Worm (Caenorhabditis elegans): ENCODE measurements around the gene mrps-18.C.

mrps-18.C gene

DNA sequence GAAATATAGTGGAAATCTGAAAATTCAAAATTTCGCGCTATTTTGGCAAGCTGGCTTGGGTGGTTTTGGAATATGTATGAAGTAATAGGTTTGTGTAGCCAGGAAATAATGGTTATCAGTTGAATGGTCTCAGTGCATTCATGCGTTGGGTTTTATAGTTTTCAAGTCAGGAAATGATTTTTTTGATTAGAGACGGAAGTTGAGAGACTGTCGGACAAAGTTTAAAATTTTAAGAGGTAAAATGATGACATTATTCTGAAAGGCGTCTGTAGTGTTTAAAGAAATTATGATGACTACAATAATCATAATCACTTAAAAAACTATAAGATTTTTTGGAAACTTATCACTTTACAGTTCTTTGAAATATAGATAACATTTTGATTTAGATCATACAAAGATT is 34.5 kb upstream of the mrps-18.C start, which contains the start of gene C18H9.6:
Gene C18H9.6, minus strand, starts transcription at position 129 of the 400 bp plus-strand sequence.
- TF ChIP-seq ztf-18 (tag; optimal IDR thresholded peaks at IDR 0.05) (no peak), nhr-80 (tag; optimal IDR thresholded peaks at IDR 0.05) (peak; percentile 86), F37B4.10 (GFP tag; IDR thresholded peaks at IDR 0.05) (no peak), F23B12.7 (tag; optimal IDR thresholded peaks at IDR 0.05; ENCODE audit: insufficient read depth) (no peak), ceh-79 (tag; optimal IDR thresholded peaks at IDR 0.05) (no peak), ztf-22 (GFP tag; optimal IDR thresholded peaks at IDR 0.05) (peak; percentile 30), lin-26 (GFP tag; IDR thresholded peaks at IDR 0.05) (no peak), somi-1 (GFP tag; optimal IDR thresholded peaks at IDR 0.05) (no peak), F52B5.7 (tag; optimal IDR thresholded peaks at IDR 0.05) (no peak), nhr-179 (tag; optimal IDR thresholded peaks at IDR 0.05) (no peak), atf-7 (tag; optimal IDR thresholded peaks at IDR 0.05) (peak; percentile 30), ekl-4 (GFP tag; IDR thresholded peaks at IDR 0.05) (no peak), B0019.2 (GFP tag; conservative IDR thresholded peaks at IDR 0.05) (no peak), unc-130 (GFP tag; optimal IDR thresholded peaks at IDR 0.05) (no peak), snpc-1.3 (tag; optimal IDR thresholded peaks at IDR 0.05; ENCODE audit: insufficient read depth) (no peak), madf-10 (tag; optimal IDR thresholded peaks at IDR 0.05) (no peak), attf-5 (GFP tag; optimal IDR thresholded peaks at IDR 0.05) (no peak), ets-4 (GFP tag; optimal IDR thresholded peaks at IDR 0.05) (peak; percentile 19), Y67H2A.10 (GFP tag; conservative IDR thresholded peaks at IDR 0.05) (no peak), akir-1 (GFP tag; optimal IDR thresholded peaks at IDR 0.05) (no peak), mcd-1 (GFP tag; IDR thresholded peaks at IDR 0.05) (no peak), ceh-91 (GFP tag; IDR thresholded peaks at IDR 0.05) (no peak), mel-28 (tag; optimal IDR thresholded peaks at IDR 0.05; ENCODE audit: borderline replicate concordance) (no peak), attf-3 (GFP tag; conservative IDR thresholded peaks at IDR 0.05) (no peak)

DNA sequence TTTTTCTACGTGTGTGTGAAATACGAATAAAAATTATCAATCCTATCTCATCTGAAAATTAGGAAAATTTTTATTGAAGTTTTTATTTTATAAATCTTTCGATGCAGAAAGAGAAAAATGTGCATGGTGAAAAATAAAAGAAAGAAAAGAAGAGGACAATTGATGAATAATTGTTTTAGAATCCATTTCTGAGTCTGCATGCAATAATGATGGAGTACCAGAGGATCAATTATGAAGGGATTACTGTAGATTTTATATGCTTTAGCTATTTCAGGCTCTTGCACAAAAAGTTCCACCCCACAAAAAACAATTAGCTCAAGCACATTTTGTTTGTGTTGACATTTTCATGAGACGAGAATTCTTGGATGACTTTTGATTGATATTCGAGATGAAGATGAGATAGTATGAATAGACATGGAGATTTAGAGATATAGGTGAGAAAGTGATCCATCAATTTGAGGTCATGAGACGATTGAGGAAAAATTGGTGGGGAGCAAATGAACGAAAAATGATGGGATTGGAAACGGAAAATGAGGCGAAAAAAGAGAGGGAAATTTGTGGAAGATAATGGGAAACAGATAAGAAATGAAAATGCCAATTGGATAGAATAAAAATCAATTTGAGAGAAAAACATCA is 30.3 kb upstream of the mrps-18.C start, which contains the start of gene rpy-1:
Gene rpy-1, minus strand, starts transcription at position 51 of the 636 bp plus-strand sequence.
- TF ChIP-seq Y67H2A.10 (GFP tag; conservative IDR thresholded peaks at IDR 0.05) (no peak), mes-4 (tag; optimal IDR thresholded peaks at IDR 0.05) (no peak), somi-1 (GFP tag; optimal IDR thresholded peaks at IDR 0.05) (no peak), ceh-79 (tag; optimal IDR thresholded peaks at IDR 0.05) (no peak), attf-6 (GFP tag; IDR thresholded peaks at IDR 0.05) (no peak), mel-28 (tag; optimal IDR thresholded peaks at IDR 0.05; ENCODE audit: borderline replicate concordance) (no peak), cebp-2 (GFP tag; IDR thresholded peaks at IDR 0.05) (no peak), athp-1 (tag; optimal IDR thresholded peaks at IDR 0.05) (no peak), gei-17 (GFP tag; optimal IDR thresholded peaks at IDR 0.05) (no peak), nhr-179 (tag; optimal IDR thresholded peaks at IDR 0.05) (no peak), ceh-91 (GFP tag; IDR thresholded peaks at IDR 0.05) (no peak), unc-62 (GFP tag; optimal IDR thresholded peaks at IDR 0.05) (no peak), sea-2 (GFP tag; IDR thresholded peaks at IDR 0.05) (no peak), sptf-2 (GFP tag; optimal IDR thresholded peaks at IDR 0.05) (no peak), K12H6.12 (tag; optimal IDR thresholded peaks at IDR 0.05) (no peak), ztf-22 (GFP tag; optimal IDR thresholded peaks at IDR 0.05) (no peak)

DNA sequence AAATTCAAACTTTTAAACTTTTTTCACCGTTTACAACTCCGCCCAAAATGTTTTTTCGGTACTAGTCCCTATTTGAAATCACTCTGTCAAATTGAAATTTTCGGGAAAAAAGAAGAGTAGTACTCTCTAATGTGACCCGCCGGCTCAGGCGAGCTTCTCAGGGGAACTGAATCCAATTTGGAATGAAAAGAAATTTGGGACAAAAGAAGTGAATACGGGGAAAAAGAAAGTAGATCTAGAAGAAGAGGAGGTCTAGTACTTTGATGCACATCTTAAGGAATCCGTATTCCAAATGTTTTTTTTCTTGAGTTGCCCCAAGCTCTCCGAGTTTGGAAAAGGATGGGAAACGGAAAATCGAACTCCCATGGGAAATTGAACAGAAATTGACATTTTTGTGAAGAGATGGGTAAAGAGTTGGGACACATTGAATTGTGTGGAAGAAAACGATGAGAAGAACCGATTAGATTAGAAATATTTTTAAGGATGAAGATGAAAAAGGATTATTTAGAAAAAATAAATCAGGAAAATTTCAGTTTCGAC is 29.4 kb upstream of the mrps-18.C start:
- TF ChIP-seq ztf-18 (tag; optimal IDR thresholded peaks at IDR 0.05) (no peak), Y53G8AR.9 (GFP tag; conservative IDR thresholded peaks at IDR 0.05) (no peak), zfh-2 (GFP tag; conservative IDR thresholded peaks at IDR 0.05) (no peak), hrde-1 (tag; optimal IDR thresholded peaks at IDR 0.05; ENCODE audit: borderline replicate concordance) (no peak)
